Worm (Caenorhabditis elegans): ENCODE results near the gene C45H4.14.

C45H4.14 gene

ce11 chrV:2126996-2127585 lies 32.1 kb downstream of the C45H4.14 start, which contains the start of gene ldp-1 (continued):
- TF ChIP-seq egl-44 (GFP tag; IDR thresholded peaks at IDR 0.05) (no peak), atf-7 (tag; optimal IDR thresholded peaks at IDR 0.05) (no peak), B0035.1 (tag; optimal IDR thresholded peaks at IDR 0.05) (no peak), tbp1 (GFP tag; optimal IDR thresholded peaks at IDR 0.05) (no peak), xnd-1 (tag; optimal IDR thresholded peaks at IDR 0.05) (peak; percentile 8), egl-18 (GFP tag; IDR thresholded peaks at IDR 0.05) (no peak), snpc-3.4 (tag; optimal IDR thresholded peaks at IDR 0.05) (no peak), repo-1 (tag; optimal IDR thresholded peaks at IDR 0.05) (no peak), F37B4.10 (GFP tag; IDR thresholded peaks at IDR 0.05) (no peak), akir-1 (GFP tag; optimal IDR thresholded peaks at IDR 0.05) (no peak), rec-8 (tag; optimal IDR thresholded peaks at IDR 0.05) (peak in 1 of 2 experiments; percentile 2), C06A6.2 (GFP tag; conservative IDR thresholded peaks at IDR 0.05) (no peak), zim-3 (tag; optimal IDR thresholded peaks at IDR 0.05) (no peak), snpc-4 (GFP tag; optimal IDR thresholded peaks at IDR 0.05) (no peak), snpc-4 (tag; optimal IDR thresholded peaks at IDR 0.05) (peak in 3 of 4 experiments; percentile 16 to 28 (median 26)), ztf-3 (GFP tag; optimal IDR thresholded peaks at IDR 0.05) (no peak), ztf-22 (GFP tag; optimal IDR thresholded peaks at IDR 0.05) (no peak), lin-40 (tag; optimal IDR thresholded peaks at IDR 0.05) (peak; percentile 61), ztf-25 (GFP tag; IDR thresholded peaks at IDR 0.05) (no peak), nfya-2 (GFP tag; IDR thresholded peaks at IDR 0.05) (no peak), sea-2 (GFP tag; IDR thresholded peaks at IDR 0.05) (no peak), F52B5.7 (tag; optimal IDR thresholded peaks at IDR 0.05) (no peak), nhr-27 (tag; optimal IDR thresholded peaks at IDR 0.05) (no peak), die-1 (tag; optimal IDR thresholded peaks at IDR 0.05) (no peak), snpc-1.1 (tag; optimal IDR thresholded peaks at IDR 0.05; ENCODE audit: insufficient read depth) (peak; percentile 42), ZK185.1 (tag; optimal IDR thresholded peaks at IDR 0.05; ENCODE audit: poor library complexity, severe bottlenecking) (peak; percentile 85), madf-3 (GFP tag; IDR thresholded peaks at IDR 0.05) (no peak), pbrm-1 (GFP tag; IDR thresholded peaks at IDR 0.05) (0 out of 2 replicates have a peak, but pooled peaks have one; percentile 32), F33H1.4 (GFP tag; IDR thresholded peaks at IDR 0.05) (peak; percentile 27), ceh-27 (GFP tag; optimal IDR thresholded peaks at IDR 0.05) (peak; percentile 47), F39B2.1 (GFP tag; IDR thresholded peaks at IDR 0.05) (no peak), tlf-1 (GFP tag; optimal IDR thresholded peaks at IDR 0.05) (no peak), lsl-1 (GFP tag; optimal IDR thresholded peaks at IDR 0.05) (peak; percentile 7), Y67H2A.10 (GFP tag; conservative IDR thresholded peaks at IDR 0.05) (no peak), bed-1 (GFP tag; IDR thresholded peaks at IDR 0.05) (0 out of 2 replicates have a peak, but pooled peaks have one; percentile 32), K12H6.12 (tag; optimal IDR thresholded peaks at IDR 0.05) (no peak), fkh-3 (tag; optimal IDR thresholded peaks at IDR 0.05) (no peak), ccch-3 (GFP tag; optimal IDR thresholded peaks at IDR 0.05) (no peak), hlh-26 (GFP tag; conservative IDR thresholded peaks at IDR 0.05) (no peak), unc-130 (GFP tag; optimal IDR thresholded peaks at IDR 0.05) (peak; percentile 76), F23B12.7 (tag; optimal IDR thresholded peaks at IDR 0.05; ENCODE audit: insufficient read depth) (no peak), hrde-1 (tag; optimal IDR thresholded peaks at IDR 0.05; ENCODE audit: borderline replicate concordance) (no peak), lin-26 (GFP tag; IDR thresholded peaks at IDR 0.05) (no peak), bed-2 (GFP tag; IDR thresholded peaks at IDR 0.05) (no peak), K11D2.4 (GFP tag; IDR thresholded peaks at IDR 0.05) (0 out of 2 replicates have a peak, but pooled peaks have one; percentile 46), F49E8.2 (tag; optimal IDR thresholded peaks at IDR 0.05; ENCODE audit: insufficient read depth) (no peak), madf-6 (GFP tag; IDR thresholded peaks at IDR 0.05) (peak; percentile 66)
